Fruit fly (Drosophila melanogaster): ENCODE data around the gene CG43394.
A peak's percentile ranks its signal among the peaks of the same experiment; 100 is the strongest.

The CG43394 gene

dm6 chr2L:8100489-8101352 lies 44.8 kb upstream of the CG43394 start (continued):
- TF ChIP-seq D19A (tag; optimal IDR thresholded peaks at IDR 0.05) (no peak), CG14710 (tag; optimal IDR thresholded peaks at IDR 0.05) (peak; percentile 15), amos (GFP tag; IDR thresholded peaks at IDR 0.05; ENCODE audit: partially characterized antibody) (no peak), fd64A (GFP tag; optimal IDR thresholded peaks at IDR 0.05) (peak; percentile 40), CG10979 (tag; optimal IDR thresholded peaks at IDR 0.05) (peak; percentile 4), Doc2 (GFP tag; IDR thresholded peaks at IDR 0.05) (no peak), CG15601 (tag; optimal IDR thresholded peaks at IDR 0.05) (peak; percentile 31), CG14014 (GFP tag; IDR thresholded peaks at IDR 0.05) (no peak), gro (GFP tag; optimal IDR thresholded peaks at IDR 0.05) (peak; percentile 53), CG7271 (tag; optimal IDR thresholded peaks at IDR 0.05) (no peak), exex (tag; optimal IDR thresholded peaks at IDR 0.05) (peak; percentile 99), cato (GFP tag; optimal IDR thresholded peaks at IDR 0.05; ENCODE audit: borderline replicate concordance) (no peak), lab (GFP tag; optimal IDR thresholded peaks at IDR 0.05) (peak; percentile 64), BtbVII (GFP tag; optimal IDR thresholded peaks at IDR 0.05) (peak; percentile 65), chinmo (GFP tag; IDR thresholded peaks at IDR 0.05; ENCODE audit: partially characterized antibody) (peak; percentile 70; the same call in 1 of the 4 replicates), CG17568 (GFP tag; optimal IDR thresholded peaks at IDR 0.05) (no peak), Med (GFP tag) (peak; percentile 28), CoRest (tag; optimal IDR thresholded peaks at IDR 0.05) (no peak), Dek (tag; optimal IDR thresholded peaks at IDR 0.05) (no peak), mirr (GFP tag; optimal IDR thresholded peaks at IDR 0.05) (peak; percentile 99), Dbx (GFP tag; IDR thresholded peaks at IDR 0.05) (peak; percentile 23; the same call in 1 of the 3 replicates), CG10209 (GFP tag; optimal IDR thresholded peaks at IDR 0.05) (no peak), cad (GFP tag; optimal IDR thresholded peaks at IDR 0.05) (no peak), NFAT (GFP tag; IDR thresholded peaks at IDR 0.05) (no peak), CG7928 (GFP tag; optimal IDR thresholded peaks at IDR 0.05) (no peak), ham (GFP tag; IDR thresholded peaks at IDR 0.05) (no peak), Myb (GFP tag; optimal IDR thresholded peaks at IDR 0.05) (no peak), CG7372 (GFP tag; IDR thresholded peaks at IDR 0.05) (no peak), pfk (GFP tag; optimal IDR thresholded peaks at IDR 0.05) (peak; percentile 19), GATAe (GFP tag; conservative IDR thresholded peaks at IDR 0.05) (peak; percentile 89), CG15269 (tag; optimal IDR thresholded peaks at IDR 0.05) (peak; percentile 25), Deaf1 (tag; optimal IDR thresholded peaks at IDR 0.05) (peak; percentile 86), Dip3 (GFP tag; optimal IDR thresholded peaks at IDR 0.05) (no peak), Poxn (GFP tag; IDR thresholded peaks at IDR 0.05) (no peak), CG2116 (GFP tag; optimal IDR thresholded peaks at IDR 0.05) (no peak), CG12391 (tag; optimal IDR thresholded peaks at IDR 0.05) (peak; percentile 9), CG12071 (GFP tag; optimal IDR thresholded peaks at IDR 0.05) (peak; percentile 20), Drgx (GFP tag; IDR thresholded peaks at IDR 0.05) (peak; percentile 26; the same call in 1 of the 2 replicates), Six4 (GFP tag; optimal IDR thresholded peaks at IDR 0.05) (no peak), CG12219 (GFP tag; optimal IDR thresholded peaks at IDR 0.05) (peak; percentile 37), pros (GFP tag; optimal IDR thresholded peaks at IDR 0.05) (peak; percentile 53), caup (GFP tag; optimal IDR thresholded peaks at IDR 0.05; ENCODE audit: severe bottlenecking) (peak; percentile 63)

Data from whole organism, embryonic.